Worm (Caenorhabditis elegans): Measurements from ENCODE around the gene famh-161.

Gene famh-161

DNA sequence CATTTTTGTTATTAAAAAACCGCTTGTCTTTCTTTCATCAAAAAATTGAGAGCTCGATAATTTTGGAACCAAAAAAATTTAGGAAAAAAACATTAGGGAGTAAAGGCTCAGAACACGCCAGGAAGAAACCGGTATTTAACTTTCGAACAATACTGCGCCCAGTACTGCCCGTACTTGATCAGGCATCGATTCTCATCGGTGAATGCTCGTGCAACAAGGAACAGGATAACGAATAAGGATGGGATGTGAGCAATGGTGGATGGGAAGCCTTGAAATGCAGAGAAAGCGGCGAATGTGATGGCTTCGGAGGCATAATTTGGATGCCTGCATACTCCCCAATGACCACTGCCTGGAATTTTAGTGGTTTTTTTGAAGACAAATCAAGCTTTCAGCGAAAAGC lies 53.2 kb downstream of the famh-161 start (continued):
- TF ChIP-seq nhr-179 (tag; optimal IDR thresholded peaks at IDR 0.05): no peak
- TF ChIP-seq efl-1 (GFP tag; optimal IDR thresholded peaks at IDR 0.05): no peak
- peak; percentile 23; the same call in 1 of the 2 replicates for TF ChIP-seq C17E4.6 (GFP tag; IDR thresholded peaks at IDR 0.05)
- TF ChIP-seq lin-40 (tag; optimal IDR thresholded peaks at IDR 0.05): no peak
- no peak for TF ChIP-seq B0261.1 (tag; optimal IDR thresholded peaks at IDR 0.05)
- peak; percentile 43 for TF ChIP-seq lin-54 (GFP tag; optimal IDR thresholded peaks at IDR 0.05)

DNA sequence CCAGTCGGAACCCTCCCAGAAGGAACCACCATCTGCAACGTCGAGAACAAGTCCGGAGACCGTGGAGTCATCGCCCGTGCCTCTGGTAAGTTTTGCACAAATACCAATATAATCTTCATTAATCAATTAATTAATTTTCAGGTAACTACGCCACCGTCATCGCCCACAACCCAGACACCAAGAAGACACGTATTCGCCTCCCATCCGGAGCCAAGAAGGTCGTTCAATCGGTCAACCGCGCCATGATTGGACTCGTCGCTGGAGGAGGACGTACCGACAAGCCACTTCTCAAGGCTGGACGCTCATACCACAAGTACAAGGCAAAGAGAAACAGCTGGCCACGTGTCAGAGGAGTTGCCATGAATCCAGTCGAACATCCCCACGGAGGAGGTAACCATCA lies 53.7 kb downstream of the famh-161 start:
- peak; percentile 50 for TF ChIP-seq madf-6 (GFP tag; IDR thresholded peaks at IDR 0.05)
